Fruit fly (Drosophila melanogaster) whole organism, wandering third instar larva: Measurements from ENCODE around the gene Zip102B.

ENCODE experiments used
- Abd-B ChIP-seq: fragments of >200 bp; optimal IDR thresholded peaks from 2 replicates; lab custom pipeline; 2017; ENCODE audit warnings: missing biosample characterization, missing genetic modification characterization
- CG32264 ChIP-seq: fragments of 200-800 bp; sonication (Bioruptor generic); optimal IDR thresholded peaks from 2 replicates; lab custom pipeline; 2016; ENCODE audit warnings: missing biosample characterization, missing genetic modification characterization
- CG9705 ChIP-seq: fragments of 200-800 bp; sonication (Bioruptor generic); optimal IDR thresholded peaks from 2 replicates; lab custom pipeline; 2018; ENCODE audit warnings: missing biosample characterization, mild to moderate bottlenecking, missing genetic modification characterization
- CrebA ChIP-seq: fragments of 200-800 bp; sonication (Bioruptor generic); optimal IDR thresholded peaks from 2 replicates; lab custom pipeline; 2016; ENCODE audit warnings: missing biosample characterization, mild to moderate bottlenecking, missing genetic modification characterization, borderline replicate concordance
- Dif ChIP-seq: fragments of 200-275, 200-300 bp; sonication (Bioruptor generic); optimal IDR thresholded peaks from 2 replicates; lab custom pipeline; 2018; ENCODE audit warnings: missing biosample characterization, missing genetic modification characterization; ENCODE audit not compliant: partially characterized antibody
- GATAd ChIP-seq: sonication (Bioruptor generic); optimal IDR thresholded peaks from 2 replicates; lab custom pipeline; 2016; ENCODE audit warnings: missing biosample characterization, missing genetic modification characterization
- HLH106 ChIP-seq: fragments of 200-800 bp; optimal IDR thresholded peaks from 3 replicates; lab custom pipeline; 2019; ENCODE audit warnings: missing biosample characterization, mild to moderate bottlenecking, missing genetic modification characterization, moderate library complexity
- Hnf4 ChIP-seq: fragments of 200-800 bp; sonication (Bioruptor generic); optimal IDR thresholded peaks from 2 replicates; lab custom pipeline; 2016; ENCODE audit warnings: missing biosample characterization, mild to moderate bottlenecking, missing genetic modification characterization
- Hr78 ChIP-seq: fragments of >200 bp; optimal IDR thresholded peaks from 2 replicates; lab custom pipeline; 2017; ENCODE audit warnings: missing biosample characterization, missing genetic modification characterization
- Hr83 ChIP-seq: fragments of 200-300 bp; sonication (Bioruptor generic); optimal IDR thresholded peaks from 2 replicates; lab custom pipeline; 2016; ENCODE audit warnings: missing biosample characterization, mild to moderate bottlenecking, missing genetic modification characterization, moderate library complexity; ENCODE audit not compliant: poor library complexity, severe bottlenecking
- Jra ChIP-seq: sonication (Bioruptor generic); optimal IDR thresholded peaks from 2 replicates; lab custom pipeline; 2016; ENCODE audit warnings: missing biosample characterization, missing genetic modification characterization
- Mio ChIP-seq: sonication (Bioruptor generic); optimal IDR thresholded peaks from 2 replicates; lab custom pipeline; 2016; ENCODE audit warnings: missing biosample characterization, missing genetic modification characterization
- Myc ChIP-seq: fragments of >200 bp; optimal IDR thresholded peaks from 2 replicates; lab custom pipeline; 2017
- N ChIP-seq: fragments of >200 bp; optimal IDR thresholded peaks from 2 replicates; lab custom pipeline; 2018; ENCODE audit warnings: missing biosample characterization, missing external identifiers, missing genetic modification characterization
- Rel ChIP-seq, 2 experiments: fragments of 200-800 bp; sonication (Bioruptor generic) in 1 of 2; optimal IDR thresholded peaks; 2 replicates in 1 of 2; 3 replicates in 1 of 2; lab custom pipeline; 2016 to 2019; ENCODE audit warnings: mild to moderate bottlenecking in 2 of 2, missing biosample characterization in 2 of 2, missing genetic modification characterization in 2 of 2, moderate library complexity in 1 of 2
- Sp1 ChIP-seq: fragments of 200-800 bp; sonication (Bioruptor generic); optimal IDR thresholded peaks from 3 replicates; lab custom pipeline; 2019; ENCODE audit warnings: missing biosample characterization, mild to moderate bottlenecking, missing genetic modification characterization, moderate library complexity
- Vsx2 ChIP-seq: fragments of 200-300, 225-300 bp; sonication (Bioruptor generic); optimal IDR thresholded peaks from 2 replicates; lab custom pipeline; 2018; ENCODE audit warnings: missing biosample characterization, missing genetic modification characterization; ENCODE audit not compliant: partially characterized antibody
- br ChIP-seq: fragments of 200-800 bp; sonication (Bioruptor generic); optimal IDR thresholded peaks from 2 replicates; lab custom pipeline; 2016; ENCODE audit warnings: missing biosample characterization, missing genetic modification characterization
- brk ChIP-seq: fragments of 200-800 bp; sonication (Bioruptor generic); optimal IDR thresholded peaks from 2 replicates; lab custom pipeline; 2016; ENCODE audit warnings: missing biosample characterization, mild to moderate bottlenecking, missing genetic modification characterization
- dl ChIP-seq, 2 experiments: fragments of 175-275, 200-275 bp in 1 of 2; fragments of 200-275 bp in 1 of 2; sonication (Bioruptor generic); optimal IDR thresholded peaks; lab custom pipeline; 2018; ENCODE audit warnings: mild to moderate bottlenecking in 2 of 2, missing biosample characterization in 2 of 2, missing genetic modification characterization in 2 of 2, moderate library complexity in 2 of 2; ENCODE audit not compliant: partially characterized antibody in 2 of 2, insufficient read depth in 1 of 2
- dmrt93B ChIP-seq: fragments of 200-800 bp; sonication (Bioruptor generic); optimal IDR thresholded peaks from 2 replicates; lab custom pipeline; 2018; ENCODE audit warnings: missing biosample characterization, mild to moderate bottlenecking, missing genetic modification characterization
- dsf ChIP-seq: sonication (Bioruptor generic); optimal IDR thresholded peaks from 2 replicates; lab custom pipeline; 2016; ENCODE audit warnings: missing biosample characterization, missing genetic modification characterization, borderline replicate concordance
- ey ChIP-seq: fragments of 200-800 bp; sonication (Bioruptor generic); optimal IDR thresholded peaks from 2 replicates; lab custom pipeline; 2016; ENCODE audit warnings: missing biosample characterization, missing genetic modification characterization
- foxo ChIP-seq, 2 experiments: fragments of 200-800 bp; sonication (Bioruptor generic); optimal IDR thresholded peaks; 2 replicates in 1 of 2; 3 replicates in 1 of 2; lab custom pipeline; 2016 to 2017; ENCODE audit warnings: missing biosample characterization in 2 of 2, missing genetic modification characterization in 2 of 2
- fru ChIP-seq: fragments of 200-800 bp; sonication (Bioruptor generic); optimal IDR thresholded peaks from 3 replicates; lab custom pipeline; 2016; ENCODE audit warnings: missing biosample characterization, mild to moderate bottlenecking, missing genetic modification characterization
- h ChIP-seq: fragments of 200-800 bp; sonication (Bioruptor generic); optimal IDR thresholded peaks from 3 replicates; lab custom pipeline; 2016; ENCODE audit warnings: missing biosample characterization, mild to moderate bottlenecking, missing genetic modification characterization
- jim ChIP-seq: fragments of 175-275, 200-325 bp; sonication (Bioruptor generic); optimal IDR thresholded peaks from 2 replicates; lab custom pipeline; 2016; ENCODE audit warnings: missing biosample characterization, mild to moderate bottlenecking, missing genetic modification characterization
- lola ChIP-seq: fragments of >200 bp; optimal IDR thresholded peaks from 2 replicates; lab custom pipeline; 2017; ENCODE audit warnings: missing biosample characterization, missing genetic modification characterization
- psq ChIP-seq: fragments of 200-800 bp; sonication (Bioruptor generic); optimal IDR thresholded peaks from 3 replicates; lab custom pipeline; 2017; ENCODE audit warnings: missing biosample characterization, mild to moderate bottlenecking, missing genetic modification characterization, moderate library complexity
- rgr ChIP-seq: fragments of 200-800 bp; sonication (Bioruptor generic); optimal IDR thresholded peaks from 3 replicates; lab custom pipeline; 2016; ENCODE audit warnings: missing biosample characterization, mild to moderate bottlenecking, missing genetic modification characterization
- sage ChIP-seq: fragments of 200-800 bp; sonication (Bioruptor generic); optimal IDR thresholded peaks from 2 replicates; lab custom pipeline; 2016; ENCODE audit warnings: missing biosample characterization, mild to moderate bottlenecking, missing genetic modification characterization
- sv ChIP-seq: fragments of 200-800 bp; sonication (Bioruptor generic); optimal IDR thresholded peaks from 3 replicates; lab custom pipeline; 2016; ENCODE audit warnings: missing biosample characterization, missing genetic modification characterization
- usp ChIP-seq: fragments of >200 bp; optimal IDR thresholded peaks from 2 replicates; lab custom pipeline; 2017; ENCODE audit warnings: missing biosample characterization, missing genetic modification characterization
- woc ChIP-seq: sonication (Bioruptor generic); optimal IDR thresholded peaks from 2 replicates; lab custom pipeline; 2016; ENCODE audit warnings: missing biosample characterization, mild to moderate bottlenecking, missing genetic modification characterization

The Zip102B gene

DNA sequence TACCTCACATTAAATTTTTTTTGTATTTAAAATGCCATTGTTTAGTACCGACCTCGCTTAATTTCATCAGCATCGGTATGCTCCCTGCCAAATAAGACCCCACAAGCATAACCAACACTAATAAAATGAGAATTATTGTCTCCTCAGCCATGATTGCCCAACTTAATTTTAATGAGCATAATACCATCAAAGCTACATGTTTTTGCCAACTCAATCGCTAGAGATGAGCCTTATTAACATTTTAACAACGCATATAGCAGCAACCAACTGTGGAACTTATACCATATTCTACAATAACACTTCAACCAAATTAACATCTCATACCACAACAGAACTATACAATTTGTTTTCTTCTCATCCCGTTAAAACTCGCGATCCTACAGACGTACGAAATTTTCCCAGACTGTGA is at the start of gene Zip102B:
Gene Zip102B (minus strand): TSS at position 392 of the 409 bp plus-strand sequence.
- no peak for TF ChIP-seq Mio (GFP tag; lab: Kevin White, UChicago)
- TF ChIP-seq N (GFP tag; lab: Kevin White, UChicago): peak; percentile 93
- TF ChIP-seq Rel (GFP tag; optimal IDR thresholded peaks at IDR 0.05; lab: Kevin White, UChicago): no peak
- peak; percentile 1 for TF ChIP-seq Rel (tag; optimal IDR thresholded peaks at IDR 0.05; lab: Kevin White, UChicago)
- TF ChIP-seq sage: no peak
- TF ChIP-seq woc (GFP tag; lab: Kevin White, UChicago): peak; percentile 32
- no peak for TF ChIP-seq sv
- TF ChIP-seq Hr78 (GFP tag; lab: Kevin White, UChicago): peak; percentile 72
- TF ChIP-seq, all 38 proteins: peak for 4

DNA sequence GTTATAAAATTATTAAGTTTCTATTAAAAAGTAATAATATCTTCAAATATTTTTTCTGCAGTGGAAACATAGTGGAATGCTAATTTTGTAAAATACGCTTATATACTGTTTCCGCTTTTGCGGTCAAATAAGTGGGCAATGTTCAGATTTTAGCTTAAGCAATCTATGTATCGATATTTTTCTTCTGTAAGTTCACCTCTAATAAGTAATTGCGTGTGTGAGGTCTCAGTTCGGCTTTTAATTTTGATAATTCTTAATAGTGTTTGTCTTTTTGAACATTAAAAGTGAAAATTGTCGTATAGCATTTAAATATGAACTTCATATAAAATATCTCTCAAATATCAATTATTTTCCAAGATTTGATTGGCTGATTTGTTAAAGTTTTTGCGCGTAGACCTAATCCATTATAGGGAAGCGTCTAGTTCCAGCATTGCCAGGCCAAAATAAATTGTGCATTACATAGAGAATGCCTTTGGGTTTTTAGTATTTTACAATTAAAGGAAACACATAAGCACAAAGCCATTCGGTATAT is 45.9 kb upstream of the Zip102B start, which contains the start of gene Hcf:
Gene Hcf (plus strand): TSS at position 180 of the 532 bp plus-strand sequence.
- TF ChIP-seq Abd-B (GFP tag; lab: Kevin White, UChicago): no peak
- TF ChIP-seq CrebA (GFP tag; lab: Kevin White, UChicago): peak; percentile 31
- TF ChIP-seq Vsx2 (GFP tag; lab: Kevin White, UChicago): peak; percentile 42
- no peak for TF ChIP-seq ey
- peak; percentile 17 for TF ChIP-seq Hnf4 (GFP tag; lab: Kevin White, UChicago)
- TF ChIP-seq HLH106 (tag; lab: Kevin White, UChicago): no peak
- peak; percentile 54 for TF ChIP-seq Hr78 (GFP tag; lab: Kevin White, UChicago)
- TF ChIP-seq woc (GFP tag; lab: Kevin White, UChicago): peak; percentile 60
- TF ChIP-seq psq (GFP tag; lab: Kevin White, UChicago): no peak
- TF ChIP-seq N (GFP tag; lab: Kevin White, UChicago): peak; percentile 93
- no peak for TF ChIP-seq usp (GFP tag; lab: Kevin White, UChicago)
- no peak for TF ChIP-seq fru (GFP tag; lab: Kevin White, UChicago)
- TF ChIP-seq Hr83: peak; percentile 13
- no peak for TF ChIP-seq rgr (GFP tag; lab: Kevin White, UChicago)
- peak; percentile 45 for TF ChIP-seq sage
- TF ChIP-seq brk: peak; percentile 55
- TF ChIP-seq Myc (lab: Kevin White, UChicago): no peak
- TF ChIP-seq jim: no peak
- TF ChIP-seq Dif (GFP tag; lab: Kevin White, UChicago): no peak
- peak; percentile 49 for TF ChIP-seq lola (GFP tag; lab: Kevin White, UChicago)

- TF ChIP-seq Abd-B (GFP tag; lab: Kevin White, UChicago) (no peak), Sp1 (GFP tag; lab: Kevin White, UChicago) (no peak), psq (GFP tag; lab: Kevin White, UChicago) (no peak), Vsx2 (GFP tag; lab: Kevin White, UChicago) (no peak), foxo (GFP tag; optimal IDR thresholded peaks at IDR 0.05; lab: Kevin White, UChicago) (no peak), Jra (GFP tag; lab: Kevin White, UChicago) (no peak), brk (no peak)
- TF ChIP-seq, all 38 proteins: peak for 0
Observed at dm6 chr4:358930-359268, 45.0 kb upstream of the Zip102B start.

DNA sequence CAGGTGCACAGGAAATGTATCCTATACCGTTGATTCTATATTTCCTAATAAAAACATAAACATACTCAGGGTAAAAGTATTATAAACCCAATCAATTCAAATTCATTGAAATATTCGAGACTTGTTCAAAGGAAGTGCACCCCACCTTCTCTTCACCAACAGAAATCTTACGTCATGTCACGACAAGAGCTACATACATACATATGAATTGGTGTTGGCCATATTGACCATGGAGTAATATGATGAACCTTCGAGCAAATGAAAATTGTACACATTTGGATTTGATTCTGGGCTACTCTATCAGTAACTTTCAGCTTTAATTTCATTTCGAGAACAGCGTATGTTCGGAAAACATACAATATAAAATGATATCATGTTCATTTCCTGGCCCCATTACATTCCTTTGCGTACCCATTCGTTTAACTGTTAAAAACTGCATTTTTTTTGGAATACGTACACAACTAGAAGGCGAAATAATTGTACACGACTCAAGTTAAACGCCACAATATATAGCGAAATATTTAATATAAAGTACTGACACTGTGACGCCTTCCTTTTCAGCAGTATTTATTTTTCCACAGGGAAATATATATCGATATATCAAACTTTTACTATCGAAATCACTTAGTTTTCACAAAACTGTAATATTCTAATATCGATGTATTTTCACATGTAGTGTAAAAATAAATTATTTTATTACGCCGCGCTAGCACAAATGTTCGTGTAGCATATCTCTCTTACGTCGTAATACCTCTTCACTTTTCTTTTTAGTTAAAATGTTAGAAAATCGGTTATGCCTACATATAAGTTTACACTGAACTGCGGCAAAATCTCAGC is 44.4 kb upstream of the Zip102B start, which contains the start of gene PMCA:
Gene PMCA (minus strand): TSS at position 825 of the 837 bp plus-strand sequence.
- TF ChIP-seq dmrt93B (GFP tag; lab: Kevin White, UChicago) (no peak), brk (peak; percentile 28), woc (GFP tag; lab: Kevin White, UChicago) (peak; percentile 20)

DNA sequence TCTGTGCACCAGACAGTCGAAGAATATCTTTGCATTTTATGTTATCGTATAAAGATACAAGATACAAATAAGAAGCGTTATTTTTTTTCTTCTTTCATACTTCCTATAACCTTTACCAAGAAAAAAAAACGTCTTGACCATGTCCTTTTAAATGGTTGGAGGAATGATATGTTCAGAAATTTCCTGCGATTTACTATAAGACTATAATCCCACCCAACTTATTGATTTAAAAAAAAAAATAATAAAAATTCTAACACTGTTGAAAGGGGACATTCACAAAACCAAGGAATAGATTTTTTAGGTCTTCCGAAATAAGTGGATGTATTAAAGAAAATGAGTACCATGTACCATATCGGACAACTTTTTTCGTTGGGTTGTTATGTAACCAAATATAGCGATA is 22.1 kb upstream of the Zip102B start:
- TF ChIP-seq jim (no peak), GATAd (GFP tag; lab: Kevin White, UChicago) (no peak), HLH106 (tag; lab: Kevin White, UChicago) (no peak), usp (GFP tag; lab: Kevin White, UChicago) (no peak), brk (no peak), h (no peak), CG9705 (GFP tag; lab: Kevin White, UChicago) (no peak), rgr (GFP tag; lab: Kevin White, UChicago) (no peak), br (GFP tag; lab: Kevin White, UChicago) (no peak), CG32264 (GFP tag; lab: Kevin White, UChicago) (no peak), dsf (GFP tag; lab: Kevin White, UChicago) (no peak), Hnf4 (GFP tag; lab: Kevin White, UChicago) (no peak), dl (GFP tag; optimal IDR thresholded peaks at IDR 0.05; lab: Kevin White, UChicago; ENCODE audit: insufficient read depth in 1 of 2, partially characterized antibody in 2 of 2) (no peak), CrebA (GFP tag; lab: Kevin White, UChicago) (no peak), Rel (GFP tag; optimal IDR thresholded peaks at IDR 0.05; lab: Kevin White, UChicago) (no peak), Rel (tag; optimal IDR thresholded peaks at IDR 0.05; lab: Kevin White, UChicago) (no peak), dmrt93B (GFP tag; lab: Kevin White, UChicago) (no peak)
